Worm (Caenorhabditis elegans) whole organism, L4/young adult: Measurements from ENCODE around the gene C16D9.8.

Experiments
- dao-5 ChIP-seq: sonication (generic microtip); optimal IDR thresholded peaks from 2 replicates; lab custom pipeline; 2016; ENCODE audit warnings: missing genotype, missing genetic modification characterization, moderate library complexity, missing compliant biosample characterization
- him-1 ChIP-seq: sonication (generic microtip); optimal IDR thresholded peaks from 2 replicates; lab custom pipeline; 2016; ENCODE audit warnings: missing genotype, missing genetic modification reagents, missing genetic modification characterization, missing compliant biosample characterization

- TF ChIP-seq dao-5 (tag; lab: Kevin White, UChicago) (no peak), him-1 (no peak)
These were observed 9.4 kb downstream of the C16D9.8 start for ce11 chrV:8253946-8254345.
